Fruit fly (Drosophila melanogaster) whole organism, embryonic: Measurements from ENCODE around the gene CG17097.

Experiments used
- B-H2 ChIP-seq: fragments of 200-800 bp; sonication (Bioruptor generic); optimal IDR thresholded peaks from 2 replicates; lab custom pipeline; 2018; ENCODE audit warnings: missing biosample characterization, mild to moderate bottlenecking, missing genetic modification characterization
- BtbVII ChIP-seq: fragments of 200-800 bp; sonication (Bioruptor generic); optimal IDR thresholded peaks from 3 replicates; lab custom pipeline; 2017; ENCODE audit warnings: missing biosample characterization, mild to moderate bottlenecking, missing genetic modification characterization
- CG10274 ChIP-seq: fragments of 200-800 bp; sonication (Bioruptor generic); optimal IDR thresholded peaks from 3 replicates; lab custom pipeline; 2017; ENCODE audit warnings: missing biosample characterization, mild to moderate bottlenecking, missing genetic modification characterization
- CG10431 ChIP-seq: fragments of 200-800 bp; sonication (Bioruptor generic); optimal IDR thresholded peaks from 3 replicates; lab custom pipeline; 2018; ENCODE audit warnings: missing biosample characterization, mild to moderate bottlenecking, missing genetic modification characterization
- CG11093 ChIP-seq: fragments of 200-800 bp; sonication (Bioruptor generic); IDR thresholded peaks from 3 replicates; pipeline ENCODE4 v1.3.6; 2022; ENCODE audit warnings: missing biosample characterization, missing genetic modification characterization
- CG11398 ChIP-seq: fragments of 200-800 bp; sonication (Bioruptor generic); optimal IDR thresholded peaks from 2 replicates; lab custom pipeline; 2016; ENCODE audit warnings: missing biosample characterization, missing genetic modification characterization
- CG1233 ChIP-seq: fragments of 200-800 bp; sonication (Bioruptor generic); optimal IDR thresholded peaks from 4 replicates; lab custom pipeline; 2018; ENCODE audit warnings: missing biosample characterization, mild to moderate bottlenecking, missing genetic modification characterization
- CG14441 ChIP-seq: fragments of 200-800 bp; sonication (Bioruptor generic); IDR thresholded peaks from 2 replicates; pipeline ENCODE4 v1.3.6; 2022; ENCODE audit warnings: missing biosample characterization, missing genetic modification characterization
- CG2202 ChIP-seq: fragments of 200-800 bp; sonication (Bioruptor generic); optimal IDR thresholded peaks from 2 replicates; lab custom pipeline; 2018; ENCODE audit warnings: missing biosample characterization, mild to moderate bottlenecking, missing genetic modification characterization
- CG2678 ChIP-seq: fragments of 200-800 bp; sonication (Bioruptor generic); optimal IDR thresholded peaks from 3 replicates; lab custom pipeline; 2019; ENCODE audit warnings: missing biosample characterization, mild to moderate bottlenecking, missing genetic modification characterization, moderate library complexity
- CG31365 ChIP-seq: fragments of 200-800 bp; sonication (Bioruptor generic); optimal IDR thresholded peaks from 2 replicates; lab custom pipeline; 2018; ENCODE audit warnings: missing biosample characterization, mild to moderate bottlenecking, missing genetic modification characterization
- CG33557 ChIP-seq: fragments of 200-800 bp; sonication (Bioruptor generic); optimal IDR thresholded peaks from 2 replicates; lab custom pipeline; 2019; ENCODE audit warnings: missing biosample characterization, mild to moderate bottlenecking, missing genetic modification characterization, moderate library complexity
- CG34422 ChIP-seq: fragments of 200-800 bp; sonication (Bioruptor generic); IDR thresholded peaks from 3 replicates; pipeline ENCODE4 v1.3.6; 2022; ENCODE audit warnings: missing biosample characterization, missing genetic modification characterization
- CG3847 ChIP-seq: fragments of 200-800 bp; sonication (Bioruptor generic); IDR thresholded peaks from 2 replicates; pipeline ENCODE4 v1.3.6; 2022; ENCODE audit warnings: missing biosample characterization, missing genetic modification characterization
- CG4282 ChIP-seq: fragments of 200-800 bp; sonication (Bioruptor generic); optimal IDR thresholded peaks from 2 replicates; lab custom pipeline; 2016; ENCODE audit warnings: missing biosample characterization, missing genetic modification characterization
- CG4404 ChIP-seq: fragments of 200-800 bp; sonication (Bioruptor generic); IDR thresholded peaks from 2 replicates; pipeline ENCODE4 v1.3.6; 2022; ENCODE audit warnings: missing biosample characterization, missing genetic modification characterization
- CG6683 ChIP-seq: fragments of 200-800 bp; sonication (Bioruptor generic); optimal IDR thresholded peaks from 2 replicates; lab custom pipeline; 2017; ENCODE audit warnings: missing biosample characterization, mild to moderate bottlenecking, missing genetic modification characterization, missing genetic modification reagents
- CG7963 ChIP-seq: fragments of 200-800 bp; sonication (Bioruptor generic); IDR thresholded peaks from 3 replicates; pipeline ENCODE4 v1.3.6; 2022; ENCODE audit warnings: missing biosample characterization, missing genetic modification characterization; ENCODE audit not compliant: partially characterized antibody
- CG8089 ChIP-seq: fragments of 200-800 bp; sonication (Bioruptor generic); optimal IDR thresholded peaks from 3 replicates; lab custom pipeline; 2016; ENCODE audit warnings: missing biosample characterization, missing genetic modification characterization
- CG8290 ChIP-seq, 3 experiments: fragments of 200-800 bp; sonication (Bioruptor generic); optimal IDR thresholded peaks; 2 replicates each; lab custom pipeline; 2016 to 2019; ENCODE audit warnings: missing biosample characterization in 3 of 3, missing genetic modification characterization in 3 of 3, mild to moderate bottlenecking in 2 of 3, moderate library complexity in 1 of 3
- CG8478 ChIP-seq: fragments of >200 bp; optimal IDR thresholded peaks from 2 replicates; lab custom pipeline; 2018
- CG8924 ChIP-seq: fragments of 200-800 bp; optimal IDR thresholded peaks from 3 replicates; lab custom pipeline; 2019; ENCODE audit warnings: missing biosample characterization, mild to moderate bottlenecking, missing genetic modification characterization, moderate library complexity
- CG9215 ChIP-seq: fragments of 200-800 bp; sonication (Bioruptor generic); IDR thresholded peaks from 2 replicates; pipeline ENCODE4 v1.3.6; 2022; ENCODE audit warnings: missing biosample characterization, missing genetic modification characterization
- CG9437 ChIP-seq: fragments of 200-800 bp; sonication (Bioruptor generic); optimal IDR thresholded peaks from 2 replicates; lab custom pipeline; 2018; ENCODE audit warnings: missing biosample characterization, mild to moderate bottlenecking, missing genetic modification characterization
- CHES-1-like ChIP-seq: fragments of 200-800 bp; sonication (Bioruptor generic); optimal IDR thresholded peaks from 2 replicates; lab custom pipeline; 2016; ENCODE audit warnings: missing biosample characterization, missing genetic modification characterization
- CkIIα-i1 ChIP-seq: fragments of 200-800 bp; sonication (Bioruptor generic); IDR thresholded peaks from 2 replicates; pipeline ENCODE4 v1.3.6; 2022; ENCODE audit warnings: missing biosample characterization, missing genetic modification characterization
- Dip2 ChIP-seq: fragments of 200-800 bp; sonication (Bioruptor generic); IDR thresholded peaks from 2 replicates; pipeline ENCODE4 v1.3.6; 2022; ENCODE audit warnings: missing biosample characterization, missing genetic modification characterization
- Dll ChIP-seq: fragments of 200-800 bp; sonication (Bioruptor generic); IDR thresholded peaks from 4 replicates; pipeline ENCODE4 v1.3.6; 2022; ENCODE audit warnings: missing biosample characterization, missing genetic modification characterization; ENCODE audit not compliant: partially characterized antibody
- Doc3 ChIP-seq: fragments of 200-800 bp; sonication (Bioruptor generic); IDR thresholded peaks from 3 replicates; pipeline ENCODE4 v1.3.6; 2022; ENCODE audit warnings: missing biosample characterization, missing genetic modification characterization; ENCODE audit not compliant: partially characterized antibody
- Hey ChIP-seq: fragments of 200-800 bp; sonication (Bioruptor generic); optimal IDR thresholded peaks from 3 replicates; lab custom pipeline; 2018; ENCODE audit warnings: missing biosample characterization, mild to moderate bottlenecking, missing genetic modification characterization
- Hr3 ChIP-seq: fragments of 200-800 bp; sonication (Bioruptor generic); optimal IDR thresholded peaks from 3 replicates; lab custom pipeline; 2016; ENCODE audit warnings: missing biosample characterization, missing genetic modification characterization
- NK7.1 ChIP-seq: fragments of 200-800 bp; sonication (Bioruptor generic); optimal IDR thresholded peaks from 3 replicates; lab custom pipeline; 2016; ENCODE audit warnings: missing biosample characterization, missing genetic modification characterization
- al ChIP-seq: fragments of 200-800 bp; sonication (Bioruptor generic); IDR thresholded peaks from 2 replicates; pipeline ENCODE4 v1.3.6; 2022; ENCODE audit warnings: missing biosample characterization, missing genetic modification characterization
- cato ChIP-seq: fragments of 200-800 bp; sonication (Bioruptor generic); optimal IDR thresholded peaks from 2 replicates; lab custom pipeline; 2016; ENCODE audit warnings: missing biosample characterization, missing genetic modification characterization, borderline replicate concordance
- caup ChIP-seq: fragments of 200-800 bp; sonication (Bioruptor generic); optimal IDR thresholded peaks from 3 replicates; lab custom pipeline; 2017; ENCODE audit warnings: missing biosample characterization, mild to moderate bottlenecking, missing genetic modification characterization, moderate library complexity; ENCODE audit not compliant: severe bottlenecking
- cg ChIP-seq: fragments of 200-800 bp; sonication (Bioruptor generic); optimal IDR thresholded peaks from 3 replicates; lab custom pipeline; 2019; ENCODE audit warnings: missing biosample characterization, mild to moderate bottlenecking, missing genetic modification characterization, moderate library complexity
- crc ChIP-seq: fragments of 200-800 bp; sonication (Bioruptor generic); optimal IDR thresholded peaks from 2 replicates; lab custom pipeline; 2016; ENCODE audit warnings: missing biosample characterization, missing genetic modification characterization
- fru ChIP-seq: fragments of >200 bp; optimal IDR thresholded peaks from 2 replicates; lab custom pipeline; 2017
- gcm2 ChIP-seq: fragments of 200-800 bp; sonication (Bioruptor generic); optimal IDR thresholded peaks from 2 replicates; lab custom pipeline; 2016; ENCODE audit warnings: missing biosample characterization, missing genetic modification characterization
- grau ChIP-seq: fragments of 200-800 bp; optimal IDR thresholded peaks from 3 replicates; lab custom pipeline; 2019; ENCODE audit warnings: missing biosample characterization, mild to moderate bottlenecking, missing genetic modification characterization, moderate library complexity
- her ChIP-seq: fragments of 200-800 bp; sonication (Bioruptor generic); optimal IDR thresholded peaks from 2 replicates; lab custom pipeline; 2016; ENCODE audit warnings: missing biosample characterization, missing genetic modification characterization
- inv ChIP-seq: fragments of 200-800 bp; sonication (Bioruptor generic); IDR thresholded peaks from 2 replicates; pipeline ENCODE4 v1.3.6; 2022; ENCODE audit warnings: missing biosample characterization, missing genetic modification characterization; ENCODE audit not compliant: partially characterized antibody
- mld ChIP-seq: fragments of 200-800 bp; sonication (Bioruptor generic); IDR thresholded peaks from 3 replicates; pipeline ENCODE4 v1.3.6; 2022; ENCODE audit warnings: missing biosample characterization, missing genetic modification characterization; ENCODE audit not compliant: partially characterized antibody
- phol ChIP-seq: fragments of 200-800 bp; sonication (Bioruptor generic); optimal IDR thresholded peaks from 3 replicates; lab custom pipeline; 2018; ENCODE audit warnings: missing biosample characterization, mild to moderate bottlenecking, missing genetic modification characterization, moderate library complexity
- pnt ChIP-seq: fragments of 200-800 bp; sonication (Bioruptor generic); optimal IDR thresholded peaks from 3 replicates; lab custom pipeline; 2016; ENCODE audit warnings: missing biosample characterization, missing genetic modification characterization
- salm ChIP-seq: fragments of 200-800 bp; sonication (Bioruptor generic); optimal IDR thresholded peaks from 2 replicates; lab custom pipeline; 2018; ENCODE audit warnings: missing biosample characterization, mild to moderate bottlenecking, missing genetic modification characterization
- slbo ChIP-seq: fragments of 200-800 bp; sonication (Bioruptor generic); IDR thresholded peaks from 2 replicates; pipeline ENCODE4 v1.3.6; 2022; ENCODE audit warnings: missing biosample characterization, missing genetic modification characterization
- unc-4 ChIP-seq: fragments of 200-800 bp; sonication (Bioruptor generic); IDR thresholded peaks from 2 replicates; pipeline ENCODE4 v1.3.6; 2022; ENCODE audit warnings: missing biosample characterization, missing genetic modification characterization; ENCODE audit not compliant: partially characterized antibody
- vvl ChIP-seq: fragments of 200-800 bp; sonication (Bioruptor generic); IDR thresholded peaks from 2 replicates; pipeline ENCODE4 v1.3.6; 2022; ENCODE audit warnings: missing biosample characterization, missing genetic modification characterization
- wek ChIP-seq: fragments of 200-800 bp; sonication (Bioruptor generic); optimal IDR thresholded peaks from 3 replicates; lab custom pipeline; 2018; ENCODE audit warnings: missing biosample characterization, mild to moderate bottlenecking, missing genetic modification characterization, moderate library complexity

Gene CG17097

DNA sequence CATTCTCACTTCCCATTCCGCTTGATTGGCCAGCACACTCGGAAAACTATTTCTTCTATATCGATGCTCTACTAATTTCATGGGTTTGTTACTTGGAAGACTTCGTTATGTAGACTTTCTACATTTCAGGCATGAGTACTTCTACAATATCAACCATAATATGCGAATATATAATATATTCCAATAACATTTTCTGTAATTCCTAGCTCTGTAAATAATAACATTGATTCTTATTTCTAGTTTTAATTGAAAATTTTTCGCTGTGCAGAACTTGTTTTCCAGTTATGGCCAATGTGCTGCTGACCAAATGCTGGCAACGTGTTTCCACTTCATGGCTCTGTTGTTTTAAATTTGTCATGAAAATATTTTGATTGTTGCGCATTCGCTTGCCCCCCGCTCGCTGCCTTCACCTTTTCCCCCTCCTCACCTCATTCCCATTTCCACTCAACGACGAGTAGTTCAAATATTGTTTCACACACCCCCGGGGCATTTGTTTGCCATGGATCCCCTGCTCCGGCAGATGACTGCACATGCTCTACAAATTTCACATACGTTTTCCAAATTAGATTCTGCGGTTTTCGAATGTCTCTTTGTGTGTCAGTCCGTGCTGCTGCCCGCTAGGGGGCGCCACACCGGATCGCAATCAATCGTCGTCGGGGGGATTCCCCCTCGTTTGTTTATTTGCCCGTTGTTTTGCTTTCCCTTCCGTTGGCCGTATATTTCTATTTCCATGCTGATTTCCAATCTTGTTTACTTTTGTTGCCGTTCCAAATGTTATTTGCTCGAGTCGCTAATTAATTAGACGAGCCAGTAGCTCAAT, 31.3 kb upstream of the CG17097 start (continued):
- TF ChIP-seq CG10431 (no peak), CG4282 (GFP tag; lab: Kevin White, UChicago) (no peak), vvl (GFP tag; lab: Robert Waterston, UW) (no peak), CG9437 (GFP tag; lab: Kevin White, UChicago) (no peak), cg (GFP tag; lab: Kevin White, UChicago) (no peak), phol (tag; lab: Kevin White, UChicago) (no peak), pnt (GFP tag; lab: Kevin White, UChicago) (no peak), CHES-1-like (no peak), CG33557 (GFP tag; lab: Kevin White, UChicago) (no peak), BtbVII (GFP tag; lab: Kevin White, UChicago) (no peak), unc-4 (GFP tag; lab: Robert Waterston, UW) (no peak), al (no peak), CG31365 (tag; lab: Kevin White, UChicago) (no peak), CG10274 (no peak), CG14441 (GFP tag; lab: Robert Waterston, UW) (no peak), mld (GFP tag; lab: Robert Waterston, UW) (no peak), crc (GFP tag; lab: Kevin White, UChicago) (no peak), slbo (no peak), grau (tag; lab: Kevin White, UChicago) (no peak), CG8924 (tag; lab: Kevin White, UChicago) (no peak), CG4404 (GFP tag; lab: Robert Waterston, UW) (no peak), CG9215 (GFP tag; lab: Robert Waterston, UW) (no peak), CG2678 (tag; lab: Kevin White, UChicago) (peak; percentile 1), CkIIα-i1 (GFP tag; lab: Robert Waterston, UW) (no peak), CG11398 (no peak), Hey (tag; lab: Kevin White, UChicago) (no peak), inv (no peak), CG3847 (GFP tag; lab: Robert Waterston, UW) (no peak), salm (tag; lab: Kevin White, UChicago) (no peak), CG2202 (tag; lab: Kevin White, UChicago) (no peak), B-H2 (GFP tag; lab: Kevin White, UChicago) (no peak), wek (GFP tag; lab: Kevin White, UChicago) (peak; percentile 26), Dll (GFP tag; lab: Robert Waterston, UW) (no peak), gcm2 (GFP tag; lab: Kevin White, UChicago) (no peak), CG7963 (GFP tag; lab: Robert Waterston, UW) (no peak), her (GFP tag; lab: Kevin White, UChicago) (no peak), Dip2 (no peak), CG8478 (lab: Kevin White, UChicago) (no peak), fru (lab: Kevin White, UChicago) (no peak), CG6683 (GFP tag; lab: Kevin White, UChicago) (no peak), Doc3 (no peak), CG34422 (GFP tag; lab: Robert Waterston, UW) (no peak), Hr3 (no peak), CG1233 (no peak), NK7.1 (GFP tag; lab: Kevin White, UChicago) (no peak), CG8290 (GFP tag; optimal IDR thresholded peaks at IDR 0.05; lab: Kevin White, UChicago) (no peak), CG8290 (tag; optimal IDR thresholded peaks at IDR 0.05; lab: Kevin White, UChicago) (no peak), CG11093 (GFP tag; lab: Robert Waterston, UW) (no peak), cato (GFP tag; lab: Kevin White, UChicago) (no peak), CG8089 (GFP tag; lab: Kevin White, UChicago) (no peak), caup (GFP tag; lab: Kevin White, UChicago) (no peak)
